Worm (Caenorhabditis elegans): Measurements from ENCODE around the gene F38A1.15.

DNA sequence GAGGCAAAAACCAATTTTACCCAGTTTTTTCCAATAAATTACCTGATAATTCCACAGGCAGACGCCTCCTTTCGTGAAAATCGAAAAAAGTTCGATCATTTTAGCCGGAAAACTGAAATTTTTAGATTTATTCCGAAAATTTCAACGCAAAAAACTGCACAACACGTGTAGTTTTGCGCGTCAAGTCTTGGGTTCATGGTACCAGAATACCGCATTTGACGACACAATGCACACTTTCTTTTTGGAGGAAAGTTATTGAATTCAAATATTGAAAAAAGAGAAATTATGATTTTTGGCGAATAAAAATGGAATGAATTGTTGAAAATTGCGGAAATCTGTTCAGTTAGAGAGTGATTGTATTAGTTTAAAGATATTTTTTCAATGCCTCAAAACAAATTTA, 3.5 kb downstream of the F38A1.15 start, which contains the start of gene F38A1.8:
- TF ChIP-seq pha-4 (tag; optimal IDR thresholded peaks at IDR 0.05) (no peak), nhr-12 (tag; optimal IDR thresholded peaks at IDR 0.05) (no peak), fkh-10 (GFP tag; optimal IDR thresholded peaks at IDR 0.05) (no peak), egl-27 (tag; optimal IDR thresholded peaks at IDR 0.05) (no peak), mml-1 (tag; optimal IDR thresholded peaks at IDR 0.05) (no peak), lin-15B (tag; optimal IDR thresholded peaks at IDR 0.05) (peak; percentile 80), elt-3 (tag; optimal IDR thresholded peaks at IDR 0.05) (no peak), nhr-76 (tag; optimal IDR thresholded peaks at IDR 0.05) (no peak), ZK546.5 (tag; optimal IDR thresholded peaks at IDR 0.05) (no peak), R02D3.7 (tag; optimal IDR thresholded peaks at IDR 0.05) (peak; percentile 37)
